Fruit fly (Drosophila melanogaster): Measurements from ENCODE around the gene hyx.

DNA sequence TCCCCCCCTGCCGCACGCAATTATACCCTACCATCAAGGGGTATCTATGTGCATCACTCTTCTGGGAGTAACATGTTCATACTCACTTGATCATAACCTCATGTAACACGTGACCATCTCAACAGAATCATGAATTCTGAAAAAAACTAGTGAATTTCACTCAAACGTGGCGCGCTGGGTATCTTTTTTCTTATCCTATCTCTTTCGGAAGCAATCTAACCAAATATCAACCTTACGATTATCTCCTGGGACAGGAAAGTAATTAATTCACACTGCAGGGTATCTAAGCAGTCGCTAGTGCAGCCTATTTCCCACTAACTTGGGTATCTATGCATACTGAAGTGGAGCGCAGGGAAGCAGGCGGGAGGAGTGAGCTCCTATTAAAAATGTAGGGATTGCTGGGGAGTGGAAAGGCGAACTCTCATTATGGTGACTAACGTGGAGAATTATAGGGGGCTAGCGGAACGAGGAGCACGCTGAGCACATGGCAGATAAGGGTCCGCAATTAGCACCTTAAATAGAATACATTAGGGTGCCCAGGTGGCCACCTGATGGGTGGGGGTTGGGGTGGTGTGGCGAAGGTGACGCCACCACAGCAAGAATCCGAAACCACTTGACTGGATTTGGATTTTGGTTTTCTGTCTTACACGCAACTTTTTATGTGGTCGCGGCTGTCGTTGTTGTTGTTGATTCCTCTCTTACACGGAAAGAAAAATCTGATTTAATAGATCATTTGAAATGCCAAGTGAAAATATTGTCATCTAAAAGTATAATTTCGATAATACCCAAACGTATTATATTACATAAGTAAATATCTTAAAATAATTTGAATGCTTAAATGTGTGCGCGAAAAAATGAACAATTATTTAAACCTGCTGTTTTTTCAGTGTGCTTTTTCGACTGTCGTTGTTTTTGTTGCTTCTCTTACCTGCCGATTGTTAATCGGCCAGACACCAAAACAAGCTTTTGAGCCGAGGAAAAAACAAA, 16.9 kb downstream of the hyx start:
- TF ChIP-seq CG8478 (optimal IDR thresholded peaks at IDR 0.05) (no peak), pan (optimal IDR thresholded peaks at IDR 0.05) (no peak), usp (GFP tag; optimal IDR thresholded peaks at IDR 0.05) (no peak), psq (optimal IDR thresholded peaks at IDR 0.05) (no peak), EcR (GFP tag; optimal IDR thresholded peaks at IDR 0.05) (no peak), Dll (optimal IDR thresholded peaks at IDR 0.05) (no peak)
